Comparison of ENCODE assay signal across 6 fruit fly cellular contexts in genomic region chr2L:5979957-5980861, dm6.
TF ChIP-seq lines count a peak whose summit lies in the region.

No protein-coding gene starts in this region.

- TF ChIP-seq CTCF in whole organism, embryonic (GFP tag; optimal IDR thresholded peaks at IDR 0.05; lab: Kevin White, UChicago), result no peak

TF ChIP-seq in whole organism, 6 proteins besides CTCF, POLR2A, EP300 and RAD21:
- no peak for TF ChIP-seq usp (GFP tag; optimal IDR thresholded peaks at IDR 0.05; lab: Kevin White, UChicago)
- peak; percentile 94 for TF ChIP-seq Dll (optimal IDR thresholded peaks at IDR 0.05; lab: Kevin White, UChicago)
- TF ChIP-seq CG8478 (optimal IDR thresholded peaks at IDR 0.05; lab: Kevin White, UChicago), result peak; percentile 77
- peak in 1 of 2 experiments; percentile 15 for TF ChIP-seq EcR (GFP tag; optimal IDR thresholded peaks at IDR 0.05; lab: Kevin White, UChicago)

TF ChIP-seq in whole organism, adult, 20 proteins besides CTCF, POLR2A, EP300 and RAD21 (continues in another document):
- TF ChIP-seq toe (GFP tag; optimal IDR thresholded peaks at IDR 0.05; lab: Kevin White, UChicago), result no peak
- no peak for TF ChIP-seq CG1620 (GFP tag; optimal IDR thresholded peaks at IDR 0.05; lab: Kevin White, UChicago)
- peak; percentile 34 for TF ChIP-seq CG14711 (tag; optimal IDR thresholded peaks at IDR 0.05; lab: Kevin White, UChicago)
- no peak for TF ChIP-seq CG11617 (GFP tag; optimal IDR thresholded peaks at IDR 0.05; lab: Kevin White, UChicago)
- TF ChIP-seq CG7045 (GFP tag; optimal IDR thresholded peaks at IDR 0.05; lab: Kevin White, UChicago), result no peak
- TF ChIP-seq ovo (GFP tag; optimal IDR thresholded peaks at IDR 0.05; lab: Kevin White, UChicago), result peak; percentile 88
- TF ChIP-seq cnc (optimal IDR thresholded peaks at IDR 0.05; lab: Kevin White, UChicago), result no peak
- peak; percentile 91 for TF ChIP-seq pad (GFP tag; optimal IDR thresholded peaks at IDR 0.05; lab: Kevin White, UChicago)
- peak; percentile 23 for TF ChIP-seq tj (GFP tag; optimal IDR thresholded peaks at IDR 0.05; lab: Kevin White, UChicago)
- peak; percentile 78 for TF ChIP-seq bab1 (GFP tag; optimal IDR thresholded peaks at IDR 0.05; lab: Kevin White, UChicago)
- peak; percentile 76 for TF ChIP-seq CG12768 (GFP tag; optimal IDR thresholded peaks at IDR 0.05; lab: Kevin White, UChicago)
- TF ChIP-seq Mnt (GFP tag; optimal IDR thresholded peaks at IDR 0.05; lab: Kevin White, UChicago), result peak; percentile 68
- TF ChIP-seq CG7101 (tag; optimal IDR thresholded peaks at IDR 0.05; lab: Kevin White, UChicago), result peak; percentile 40
- peak; percentile 5 for TF ChIP-seq cic (GFP tag; optimal IDR thresholded peaks at IDR 0.05; lab: Kevin White, UChicago)
- peak; percentile 8 for TF ChIP-seq Crg-1 (GFP tag; optimal IDR thresholded peaks at IDR 0.05; lab: Kevin White, UChicago)
- peak; percentile 100 for TF ChIP-seq kay (GFP tag; lab: Kevin White, UChicago; ENCODE audit: borderline replicate concordance)
- TF ChIP-seq CG33017 (tag; optimal IDR thresholded peaks at IDR 0.05; lab: Kevin White, UChicago), result peak; percentile 27
- no peak for TF ChIP-seq Clk (GFP tag; optimal IDR thresholded peaks at IDR 0.05; lab: Kevin White, UChicago)

TF ChIP-seq in whole organism, embryonic, 481 proteins besides CTCF, POLR2A, EP300 and RAD21 (continues in another document):
- TF ChIP-seq CG7745 (tag; optimal IDR thresholded peaks at IDR 0.05; lab: Kevin White, UChicago) (peak; percentile 100), tin (GFP tag; optimal IDR thresholded peaks at IDR 0.05; lab: Kevin White, UChicago) (peak; percentile 1), CG31365 (tag; optimal IDR thresholded peaks at IDR 0.05; lab: Kevin White, UChicago) (peak; percentile 39), CG5180 (GFP tag; optimal IDR thresholded peaks at IDR 0.05; lab: Kevin White, UChicago) (peak; percentile 13), CG31441 (GFP tag; IDR thresholded peaks at IDR 0.05; lab: Robert Waterston, UW) (no peak), CG3163 (GFP tag; optimal IDR thresholded peaks at IDR 0.05; lab: Kevin White, UChicago) (peak; percentile 56), CG33557 (GFP tag; optimal IDR thresholded peaks at IDR 0.05; lab: Kevin White, UChicago) (peak; percentile 32), lilli (GFP tag; optimal IDR thresholded peaks at IDR 0.05; lab: Kevin White, UChicago) (peak; percentile 9), CG3281 (GFP tag; optimal IDR thresholded peaks at IDR 0.05; lab: Kevin White, UChicago) (peak; percentile 34), CG6813 (GFP tag; optimal IDR thresholded peaks at IDR 0.05; lab: Kevin White, UChicago) (peak; percentile 64), sqz (GFP tag; optimal IDR thresholded peaks at IDR 0.05; lab: Kevin White, UChicago) (peak; percentile 6), her (GFP tag; optimal IDR thresholded peaks at IDR 0.05; lab: Kevin White, UChicago) (peak; percentile 65), CG17359 (tag; optimal IDR thresholded peaks at IDR 0.05; lab: Kevin White, UChicago) (peak; percentile 44), Spps (tag; optimal IDR thresholded peaks at IDR 0.05; lab: Kevin White, UChicago) (peak; percentile 24), cg (GFP tag; optimal IDR thresholded peaks at IDR 0.05; lab: Kevin White, UChicago) (peak; percentile 92), Fer1 (GFP tag; optimal IDR thresholded peaks at IDR 0.05; lab: Kevin White, UChicago) (peak; percentile 82), CG8388 (GFP tag; optimal IDR thresholded peaks at IDR 0.05; lab: Kevin White, UChicago) (peak; percentile 9), ftz-f1 (GFP tag; optimal IDR thresholded peaks at IDR 0.05; lab: Kevin White, UChicago) (peak; percentile 58)

TF ChIP-seq in whole organism, prepupa, 60 proteins besides CTCF, POLR2A, EP300 and RAD21 (continues in another document):
- no peak for TF ChIP-seq lz (GFP tag; optimal IDR thresholded peaks at IDR 0.05; lab: Kevin White, UChicago)
- no peak for TF ChIP-seq CG11294 (GFP tag; IDR thresholded peaks at IDR 0.05; lab: Robert Waterston, UW)
- TF ChIP-seq CG1621 (tag; optimal IDR thresholded peaks at IDR 0.05; lab: Kevin White, UChicago), result peak; percentile 45
- TF ChIP-seq net (GFP tag; optimal IDR thresholded peaks at IDR 0.05; lab: Kevin White, UChicago), result peak; percentile 55
- no peak for TF ChIP-seq CG11902 (GFP tag; optimal IDR thresholded peaks at IDR 0.05; lab: Kevin White, UChicago)
- TF ChIP-seq Eip78C (GFP tag; lab: Kevin White, UChicago), result peak; percentile 76
- TF ChIP-seq Eip75B (GFP tag; optimal IDR thresholded peaks at IDR 0.05; lab: Kevin White, UChicago), result peak; percentile 41
- peak; percentile 6 for TF ChIP-seq Smox (GFP tag; optimal IDR thresholded peaks at IDR 0.05; lab: Kevin White, UChicago)
- TF ChIP-seq dsx (GFP tag; optimal IDR thresholded peaks at IDR 0.05; lab: Kevin White, UChicago; ENCODE audit: poor library complexity, severe bottlenecking), result peak; percentile 52
- no peak for TF ChIP-seq CG11762 (GFP tag; optimal IDR thresholded peaks at IDR 0.05; lab: Kevin White, UChicago; ENCODE audit: insufficient read depth)
- peak; percentile 56 for TF ChIP-seq Sox14 (GFP tag; optimal IDR thresholded peaks at IDR 0.05; lab: Kevin White, UChicago)
- no peak for TF ChIP-seq Hr4 (GFP tag; optimal IDR thresholded peaks at IDR 0.05; lab: Kevin White, UChicago)
- TF ChIP-seq CG6808 (GFP tag; optimal IDR thresholded peaks at IDR 0.05; lab: Kevin White, UChicago), result peak; percentile 61
- TF ChIP-seq CG8319 (GFP tag; optimal IDR thresholded peaks at IDR 0.05; lab: Kevin White, UChicago), result no peak
- no peak for TF ChIP-seq spab (GFP tag; optimal IDR thresholded peaks at IDR 0.05; lab: Kevin White, UChicago)
- TF ChIP-seq fkh (GFP tag; optimal IDR thresholded peaks at IDR 0.05; lab: Kevin White, UChicago), result no peak
- peak; percentile 31 for TF ChIP-seq CG8632 (GFP tag; optimal IDR thresholded peaks at IDR 0.05; lab: Kevin White, UChicago)
- no peak for TF ChIP-seq Sox15 (GFP tag; optimal IDR thresholded peaks at IDR 0.05; lab: Kevin White, UChicago)
- peak; percentile 3 for TF ChIP-seq CG3032 (tag; optimal IDR thresholded peaks at IDR 0.05; lab: Kevin White, UChicago)

TF ChIP-seq in whole organism, pupa, 21 proteins besides CTCF, POLR2A, EP300 and RAD21:
- TF ChIP-seq Pif1B (GFP tag; optimal IDR thresholded peaks at IDR 0.05; lab: Kevin White, UChicago) (peak; percentile 30), fd96Ca (GFP tag; IDR thresholded peaks at IDR 0.05; lab: Robert Waterston, UW) (no peak), Pif1A (GFP tag; optimal IDR thresholded peaks at IDR 0.05; lab: Kevin White, UChicago) (peak; percentile 40), CG9948 (tag; optimal IDR thresholded peaks at IDR 0.05; lab: Kevin White, UChicago) (no peak), CG17806 (tag; optimal IDR thresholded peaks at IDR 0.05; lab: Kevin White, UChicago) (peak; percentile 8), CG14655 (GFP tag; optimal IDR thresholded peaks at IDR 0.05; lab: Kevin White, UChicago) (no peak), CG8159 (tag; optimal IDR thresholded peaks at IDR 0.05; lab: Kevin White, UChicago) (peak; percentile 30), CG34367 (tag; optimal IDR thresholded peaks at IDR 0.05; lab: Kevin White, UChicago) (no peak), CG13204 (GFP tag; optimal IDR thresholded peaks at IDR 0.05; lab: Kevin White, UChicago) (peak; percentile 87), D1 (tag; optimal IDR thresholded peaks at IDR 0.05; lab: Kevin White, UChicago) (no peak), EcR (GFP tag; optimal IDR thresholded peaks at IDR 0.05; lab: Kevin White, UChicago) (peak; percentile 95)

TF ChIP-seq in whole organism, wandering third instar larva, 38 proteins besides CTCF, POLR2A, EP300 and RAD21 (continues in another document):
- peak; percentile 70 for TF ChIP-seq rgr (GFP tag; optimal IDR thresholded peaks at IDR 0.05; lab: Kevin White, UChicago)
- TF ChIP-seq jim (GFP tag; optimal IDR thresholded peaks at IDR 0.05; lab: Kevin White, UChicago), result no peak
- TF ChIP-seq Jra (GFP tag; optimal IDR thresholded peaks at IDR 0.05; lab: Kevin White, UChicago), result peak; percentile 98
- peak; percentile 75 for TF ChIP-seq Hr83 (GFP tag; optimal IDR thresholded peaks at IDR 0.05; lab: Kevin White, UChicago; ENCODE audit: poor library complexity, severe bottlenecking)
- peak; percentile 50 for TF ChIP-seq Hnf4 (GFP tag; optimal IDR thresholded peaks at IDR 0.05; lab: Kevin White, UChicago)
- peak; percentile 58 for TF ChIP-seq brk (GFP tag; optimal IDR thresholded peaks at IDR 0.05; lab: Kevin White, UChicago)
- peak; percentile 84 for TF ChIP-seq CrebA (GFP tag; optimal IDR thresholded peaks at IDR 0.05; lab: Kevin White, UChicago; ENCODE audit: borderline replicate concordance)
- no peak for TF ChIP-seq dmrt93B (GFP tag; optimal IDR thresholded peaks at IDR 0.05; lab: Kevin White, UChicago)
- peak; percentile 35 for TF ChIP-seq ey (GFP tag; optimal IDR thresholded peaks at IDR 0.05; lab: Kevin White, UChicago)
- TF ChIP-seq foxo (GFP tag; optimal IDR thresholded peaks at IDR 0.05; lab: Kevin White, UChicago), result peak; percentile 45 to 46
- peak; percentile 11 for TF ChIP-seq HLH106 (tag; optimal IDR thresholded peaks at IDR 0.05; lab: Kevin White, UChicago)
- TF ChIP-seq psq (GFP tag; optimal IDR thresholded peaks at IDR 0.05; lab: Kevin White, UChicago), result peak; percentile 56
- TF ChIP-seq CG9705 (GFP tag; optimal IDR thresholded peaks at IDR 0.05; lab: Kevin White, UChicago), result no peak
- TF ChIP-seq Hr78 (GFP tag; optimal IDR thresholded peaks at IDR 0.05; lab: Kevin White, UChicago), result no peak
- no peak for TF ChIP-seq dsf (GFP tag; optimal IDR thresholded peaks at IDR 0.05; lab: Kevin White, UChicago; ENCODE audit: borderline replicate concordance)
- no peak for TF ChIP-seq tai (GFP tag; optimal IDR thresholded peaks at IDR 0.05; lab: Kevin White, UChicago)
- no peak for TF ChIP-seq N (GFP tag; optimal IDR thresholded peaks at IDR 0.05; lab: Kevin White, UChicago)
- no peak for TF ChIP-seq pan (optimal IDR thresholded peaks at IDR 0.05; lab: Kevin White, UChicago)
- TF ChIP-seq Vsx2 (GFP tag; optimal IDR thresholded peaks at IDR 0.05; lab: Kevin White, UChicago; ENCODE audit: partially characterized antibody), result no peak
- no peak for TF ChIP-seq GATAd (GFP tag; optimal IDR thresholded peaks at IDR 0.05; lab: Kevin White, UChicago)
- TF ChIP-seq Dif (GFP tag; optimal IDR thresholded peaks at IDR 0.05; lab: Kevin White, UChicago; ENCODE audit: partially characterized antibody), result peak; percentile 95
- TF ChIP-seq Dfd (GFP tag; optimal IDR thresholded peaks at IDR 0.05; lab: Kevin White, UChicago), result no peak
- peak; percentile 71 for TF ChIP-seq Sp1 (GFP tag; optimal IDR thresholded peaks at IDR 0.05; lab: Kevin White, UChicago)
- TF ChIP-seq CG32264 (GFP tag; optimal IDR thresholded peaks at IDR 0.05; lab: Kevin White, UChicago), result peak; percentile 31
- no peak for TF ChIP-seq Abd-B (GFP tag; optimal IDR thresholded peaks at IDR 0.05; lab: Kevin White, UChicago)
- peak; percentile 54 for TF ChIP-seq OdsH (GFP tag; optimal IDR thresholded peaks at IDR 0.05; lab: Kevin White, UChicago)
- TF ChIP-seq Rel (GFP tag; optimal IDR thresholded peaks at IDR 0.05; lab: Kevin White, UChicago), result peak; percentile 81
- TF ChIP-seq Rel (tag; optimal IDR thresholded peaks at IDR 0.05; lab: Kevin White, UChicago), result peak; percentile 71
- peak; percentile 62 for TF ChIP-seq br (GFP tag; optimal IDR thresholded peaks at IDR 0.05; lab: Kevin White, UChicago)
